Worm (Caenorhabditis elegans) whole organism, midembryonic: ENCODE results near the gene pqn-68.

ENCODE experiments used
- cog-1 ChIP-seq: sonication (generic microtip); optimal IDR thresholded peaks from 2 replicates; lab custom pipeline; 2016; ENCODE audit warnings: missing genetic modification characterization, missing compliant biosample characterization
- flt-1 ChIP-seq: fragments of 200-800 bp; sonication (Bioruptor generic); IDR thresholded peaks from 2 replicates; pipeline ENCODE4 v1.3.6; 2022; ENCODE audit warnings: missing genetic modification characterization, missing compliant biosample characterization
- klf-2 ChIP-seq: fragments of 200-800 bp; sonication (Bioruptor generic); conservative IDR thresholded peaks from 2 replicates; pipeline ENCODE4 v1.3.6; 2022; ENCODE audit warnings: missing genetic modification reagents, missing genetic modification characterization, missing compliant biosample characterization
- med-1 ChIP-seq: sonication (generic microtip); optimal IDR thresholded peaks from 2 replicates; lab custom pipeline; 2017; ENCODE audit warnings: missing genetic modification characterization, mild to moderate bottlenecking, missing compliant biosample characterization, antibody characterized with exemption, missing genetic modification reagents; ENCODE audit not compliant: insufficient read depth
- ref-1 ChIP-seq: fragments of 200-800 bp; sonication (Bioruptor generic); conservative IDR thresholded peaks from 2 replicates; pipeline ENCODE4 v1.3.6; 2022; ENCODE audit warnings: missing genetic modification reagents, missing genetic modification characterization, missing compliant biosample characterization
- tab-1 ChIP-seq: fragments of 200-800 bp; sonication (Bioruptor generic); IDR thresholded peaks from 2 replicates; pipeline ENCODE4 v1.3.6; 2022; ENCODE audit warnings: missing genetic modification characterization, missing compliant biosample characterization
- ztf-29 ChIP-seq: fragments of 200-800 bp; sonication (Bioruptor generic); IDR thresholded peaks from 2 replicates; pipeline ENCODE4 v1.3.6; 2022; ENCODE audit warnings: missing genetic modification reagents, missing genetic modification characterization, missing compliant biosample characterization

ce11 chrV:12995269-12995668 is 42.8 kb downstream of the pqn-68 start, which contains the start of gene far-5:
- TF ChIP-seq ztf-29 (GFP tag; lab: Robert Waterston, UW) = no peak
- TF ChIP-seq flt-1 (GFP tag; lab: Robert Waterston, UW) = no peak
- TF ChIP-seq klf-2 (GFP tag; lab: Robert Waterston, UW) = no peak
- TF ChIP-seq ref-1 = no peak
- no peak for TF ChIP-seq cog-1
- TF ChIP-seq med-1 (GFP tag; lab: Kevin White, UChicago) = no peak
- no peak for TF ChIP-seq tab-1 (GFP tag; lab: Robert Waterston, UW)
